Worm (Caenorhabditis elegans): ENCODE data around the gene Y50D4A.6.

DNA sequence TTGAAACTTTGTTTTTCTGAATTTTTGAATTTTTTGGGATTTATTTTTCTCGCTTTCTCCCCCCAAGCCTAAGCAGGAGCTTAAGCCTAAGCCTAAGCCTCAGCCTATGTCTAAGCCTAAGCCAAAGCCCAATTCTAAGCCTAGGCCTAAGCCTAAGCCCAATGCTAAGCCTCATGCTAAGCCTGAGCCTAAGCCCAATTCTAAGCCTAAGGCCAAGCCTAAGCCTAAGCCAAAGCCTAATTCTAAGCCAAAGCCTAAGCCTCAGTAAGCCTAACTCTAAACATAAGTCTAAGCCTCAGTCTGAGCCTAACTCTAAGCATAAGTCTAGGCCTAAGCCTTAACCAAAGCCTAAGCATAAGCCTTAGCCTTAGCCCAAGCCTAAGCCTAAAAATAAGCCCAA is 43.4 kb upstream of the Y50D4A.6 start:
- no peak for TF ChIP-seq W03F9.2 (tag; optimal IDR thresholded peaks at IDR 0.05)
- no peak for TF ChIP-seq him-1 (tag; optimal IDR thresholded peaks at IDR 0.05)
